Worm (Caenorhabditis elegans): ENCODE measurements around the gene C14A4.8.

C14A4.8 gene

DNA sequence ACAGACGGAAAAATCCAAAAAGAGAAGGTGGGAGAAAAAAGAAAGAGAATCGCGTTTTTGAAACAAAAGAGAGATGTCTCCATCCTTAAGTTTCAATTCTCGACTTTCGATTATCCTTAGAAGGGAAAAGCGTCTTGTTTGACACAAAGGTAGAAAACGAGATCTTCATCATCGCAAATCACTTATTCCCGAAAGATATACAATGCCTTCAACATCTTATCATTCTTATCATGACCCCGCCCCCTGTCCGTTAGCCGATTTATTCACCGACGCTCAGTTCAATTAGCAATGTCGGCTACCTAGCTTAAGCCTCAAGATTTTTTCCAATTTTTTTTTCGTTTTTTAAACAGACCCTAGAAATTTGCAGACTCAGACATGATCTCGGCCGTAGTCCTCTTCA is 1.0 kb upstream of the C14A4.8 start, which contains the start of gene C14A4.9:
TSS of gene C14A4.9 (plus strand) at position 368 of the 400 bp plus-strand sequence.
- TF ChIP-seq snpc-4 (tag; optimal IDR thresholded peaks at IDR 0.05) (no peak), nhr-23 (tag; optimal IDR thresholded peaks at IDR 0.05) (peak; percentile 17), elt-3 (tag; optimal IDR thresholded peaks at IDR 0.05) (peak; percentile 11 to 84 (median 62))

- TF ChIP-seq elt-2 (tag; optimal IDR thresholded peaks at IDR 0.05) = peak; percentile 16
- TF ChIP-seq fkh-2 (tag; optimal IDR thresholded peaks at IDR 0.05) = no peak
These were observed 1.5 kb downstream of the C14A4.8 start, which contains the start of gene C14A4.7 for ce11 chrII:10596462-10596861. C14A4.7 (minus strand) TSS chrII:10596562.

DNA sequence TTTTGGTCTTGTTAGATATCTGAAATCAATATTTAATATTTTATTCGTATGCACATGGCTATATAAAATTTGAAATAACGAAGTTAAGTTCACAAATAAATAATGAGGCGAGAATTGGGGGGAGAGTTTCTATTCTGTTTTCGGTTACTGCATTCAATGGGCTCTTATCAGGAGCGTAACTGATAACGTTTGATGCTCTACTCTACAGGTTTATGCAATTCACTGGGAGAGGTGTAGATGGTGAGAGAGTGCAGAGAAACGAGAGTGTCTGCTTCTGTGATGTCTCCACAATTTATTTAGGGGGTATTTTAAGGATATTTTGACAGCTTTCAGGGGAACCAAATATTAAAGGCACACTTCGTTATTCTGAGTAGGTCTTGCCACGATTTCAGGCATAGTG is 3.2 kb downstream of the C14A4.8 start, which contains the start of gene C14A4.6:
TSS of gene C14A4.6 (minus strand) at position 19 of the 400 bp plus-strand sequence.
- TF ChIP-seq pqm-1 (tag; optimal IDR thresholded peaks at IDR 0.05) (peak; percentile 70), tbx-2 (tag; optimal IDR thresholded peaks at IDR 0.05) (no peak), pha-4 (tag; optimal IDR thresholded peaks at IDR 0.05) (peak; percentile 33), aly-2 (tag; optimal IDR thresholded peaks at IDR 0.05) (no peak), elt-2 (tag; optimal IDR thresholded peaks at IDR 0.05) (peak; percentile 92), elt-3 (tag; optimal IDR thresholded peaks at IDR 0.05) (no peak), nhr-77 (tag; optimal IDR thresholded peaks at IDR 0.05) (no peak)

- TF ChIP-seq unc-39 (tag; optimal IDR thresholded peaks at IDR 0.05) (no peak), nhr-11 (tag; optimal IDR thresholded peaks at IDR 0.05) (no peak), skn-1 (tag; optimal IDR thresholded peaks at IDR 0.05) (no peak), fos-1 (tag; optimal IDR thresholded peaks at IDR 0.05) (no peak), nhr-237 (tag; optimal IDR thresholded peaks at IDR 0.05) (no peak), elt-1 (tag; optimal IDR thresholded peaks at IDR 0.05) (no peak), nhr-67 (tag; optimal IDR thresholded peaks at IDR 0.05) (no peak), elt-2 (tag; optimal IDR thresholded peaks at IDR 0.05) (no peak), daf-12 (tag; optimal IDR thresholded peaks at IDR 0.05) (no peak), ceh-9 (tag; optimal IDR thresholded peaks at IDR 0.05) (no peak), jun-1 (tag; optimal IDR thresholded peaks at IDR 0.05) (no peak), ama-1 (optimal IDR thresholded peaks at IDR 0.05) (no peak), ceh-16 (tag; optimal IDR thresholded peaks at IDR 0.05) (no peak), nhr-25 (tag; optimal IDR thresholded peaks at IDR 0.05) (no peak)
These were observed 3.6 kb downstream of the C14A4.8 start for ce11 chrII:10594312-10594711.

- TF ChIP-seq nhr-67 (tag; optimal IDR thresholded peaks at IDR 0.05) (no peak), fos-1 (tag; optimal IDR thresholded peaks at IDR 0.05) (no peak), elt-2 (tag; optimal IDR thresholded peaks at IDR 0.05) (no peak), nhr-25 (tag; optimal IDR thresholded peaks at IDR 0.05) (no peak), nhr-77 (tag; optimal IDR thresholded peaks at IDR 0.05) (no peak), tbx-2 (tag; optimal IDR thresholded peaks at IDR 0.05) (no peak), nfya-1 (tag; optimal IDR thresholded peaks at IDR 0.05; ENCODE audit: insufficient read depth) (no peak), aly-2 (tag; optimal IDR thresholded peaks at IDR 0.05) (no peak), egl-5 (tag; optimal IDR thresholded peaks at IDR 0.05) (no peak), daf-12 (tag; optimal IDR thresholded peaks at IDR 0.05) (no peak), lsy-12 (tag; optimal IDR thresholded peaks at IDR 0.05) (no peak), fkh-10 (GFP tag; optimal IDR thresholded peaks at IDR 0.05) (no peak), nhr-23 (tag; optimal IDR thresholded peaks at IDR 0.05) (no peak), hmg-11 (tag; optimal IDR thresholded peaks at IDR 0.05) (no peak), ceh-16 (tag; optimal IDR thresholded peaks at IDR 0.05) (no peak), ceh-82 (tag; optimal IDR thresholded peaks at IDR 0.05) (no peak), R02D3.7 (tag; optimal IDR thresholded peaks at IDR 0.05) (no peak), unc-62 (GFP tag; optimal IDR thresholded peaks at IDR 0.05) (no peak), elt-3 (tag; optimal IDR thresholded peaks at IDR 0.05) (no peak), fkh-2 (tag; optimal IDR thresholded peaks at IDR 0.05) (no peak)
These were observed 5.5 kb downstream of the C14A4.8 start, which contains the start of gene crn-5 for ce11 chrII:10592452-10592851. crn-5 (plus strand) TSS chrII:10592752.

DNA sequence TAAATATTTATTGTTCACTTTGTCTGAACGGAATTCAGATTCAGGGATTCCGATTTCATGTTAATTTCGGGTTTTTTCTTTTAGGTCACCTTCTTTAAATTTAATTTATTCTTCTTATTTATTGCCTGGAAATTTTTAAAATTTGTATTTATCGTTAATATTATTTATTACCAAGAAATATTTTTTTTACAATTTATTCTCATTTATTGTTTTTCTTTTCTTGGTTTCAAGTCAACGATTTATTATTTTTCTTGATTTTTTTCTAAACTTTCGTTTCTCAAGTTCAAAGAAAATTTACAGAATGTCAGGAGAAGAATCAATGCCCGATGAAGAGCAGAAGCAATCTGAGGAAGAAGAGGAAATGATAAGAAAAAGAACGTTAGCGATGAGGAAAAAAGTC is 10.2 kb downstream of the C14A4.8 start, which contains the start of gene crn-3:
TSS of gene crn-3 (plus strand) at position 301 of the 400 bp plus-strand sequence.
- no peak for TF ChIP-seq unc-39 (tag; optimal IDR thresholded peaks at IDR 0.05)
- TF ChIP-seq zag-1 (tag; optimal IDR thresholded peaks at IDR 0.05) = no peak
- TF ChIP-seq ama-1 (optimal IDR thresholded peaks at IDR 0.05) = no peak
- TF ChIP-seq nhr-12 (tag; optimal IDR thresholded peaks at IDR 0.05) = no peak
- TF ChIP-seq lin-39 (tag; optimal IDR thresholded peaks at IDR 0.05) = no peak
- no peak for TF ChIP-seq nfya-1 (tag; optimal IDR thresholded peaks at IDR 0.05; ENCODE audit: insufficient read depth)
